Fruit fly (Drosophila melanogaster) whole organism, embryonic: Measurements from ENCODE around the gene cv-c.

Source experiments
- Atf6 ChIP-seq: fragments of 200-800 bp; sonication (Bioruptor generic); IDR thresholded peaks from 2 replicates; pipeline ENCODE4 v1.3.6; 2022; ENCODE audit warnings: missing biosample characterization, missing genetic modification characterization
- BtbVII ChIP-seq: fragments of 200-800 bp; sonication (Bioruptor generic); optimal IDR thresholded peaks from 3 replicates; lab custom pipeline; 2017; ENCODE audit warnings: missing biosample characterization, mild to moderate bottlenecking, missing genetic modification characterization
- C15 ChIP-seq: fragments of 200-800 bp; sonication (Bioruptor generic); IDR thresholded peaks from 3 replicates; pipeline ENCODE4 v1.3.6; 2022; ENCODE audit warnings: missing biosample characterization, missing genetic modification characterization
- CG10274 ChIP-seq: fragments of 200-800 bp; sonication (Bioruptor generic); optimal IDR thresholded peaks from 3 replicates; lab custom pipeline; 2017; ENCODE audit warnings: missing biosample characterization, mild to moderate bottlenecking, missing genetic modification characterization
- CG14965 ChIP-seq: fragments of 200-800 bp; sonication (Bioruptor generic); optimal IDR thresholded peaks from 2 replicates; lab custom pipeline; 2016; ENCODE audit warnings: missing biosample characterization, missing genetic modification characterization, borderline replicate concordance
- CG16813 ChIP-seq: fragments of 200-800 bp; sonication (Bioruptor generic); IDR thresholded peaks from 3 replicates; pipeline ENCODE4 v1.3.6; 2022; ENCODE audit warnings: missing biosample characterization, missing genetic modification characterization; ENCODE audit not compliant: partially characterized antibody
- CG16863 ChIP-seq: fragments of 200-800 bp; sonication (Bioruptor generic); optimal IDR thresholded peaks from 3 replicates; lab custom pipeline; 2016; ENCODE audit warnings: missing biosample characterization, missing genetic modification characterization
- CG17568 ChIP-seq: fragments of 200-800 bp; sonication (Bioruptor generic); optimal IDR thresholded peaks from 2 replicates; lab custom pipeline; 2018; ENCODE audit warnings: missing biosample characterization, mild to moderate bottlenecking, missing genetic modification characterization, moderate library complexity
- CG18262 ChIP-seq: fragments of 200-800 bp; optimal IDR thresholded peaks from 3 replicates; lab custom pipeline; 2019; ENCODE audit warnings: missing biosample characterization, mild to moderate bottlenecking, missing genetic modification characterization, moderate library complexity
- CG18619 ChIP-seq: fragments of 200-800 bp; sonication (Bioruptor generic); optimal IDR thresholded peaks from 3 replicates; lab custom pipeline; 2017; ENCODE audit warnings: missing biosample characterization, mild to moderate bottlenecking, missing genetic modification characterization
- CG2202 ChIP-seq: fragments of 200-800 bp; sonication (Bioruptor generic); optimal IDR thresholded peaks from 2 replicates; lab custom pipeline; 2018; ENCODE audit warnings: missing biosample characterization, mild to moderate bottlenecking, missing genetic modification characterization
- CG30403 ChIP-seq: fragments of 200-800 bp; sonication (Bioruptor generic); optimal IDR thresholded peaks from 3 replicates; lab custom pipeline; 2016; ENCODE audit warnings: missing biosample characterization, missing genetic modification characterization
- CG34224 ChIP-seq: fragments of 200-800 bp; sonication (Bioruptor generic); IDR thresholded peaks from 3 replicates; pipeline ENCODE4 v1.3.6; 2022; ENCODE audit warnings: missing biosample characterization, missing genetic modification characterization; ENCODE audit not compliant: partially characterized antibody
- CG4617 ChIP-seq: fragments of 200-800 bp; sonication (Bioruptor generic); optimal IDR thresholded peaks from 3 replicates; lab custom pipeline; 2016; ENCODE audit warnings: missing biosample characterization, missing genetic modification characterization, borderline replicate concordance
- CG6654 ChIP-seq: fragments of 200-800 bp; sonication (Bioruptor generic); optimal IDR thresholded peaks from 2 replicates; lab custom pipeline; 2017; ENCODE audit warnings: missing biosample characterization, mild to moderate bottlenecking, missing genetic modification characterization
- CG7271 ChIP-seq: fragments of 200-800 bp; sonication (Bioruptor generic); optimal IDR thresholded peaks from 2 replicates; lab custom pipeline; 2018; ENCODE audit warnings: missing biosample characterization, mild to moderate bottlenecking, missing genetic modification characterization, moderate library complexity
- CG7786 ChIP-seq: fragments of 200-800 bp; sonication (Bioruptor generic); optimal IDR thresholded peaks from 2 replicates; lab custom pipeline; 2016; ENCODE audit warnings: missing biosample characterization, missing genetic modification characterization
- CG7987 ChIP-seq: fragments of 200-800 bp; sonication (Bioruptor generic); optimal IDR thresholded peaks from 2 replicates; lab custom pipeline; 2018; ENCODE audit warnings: missing biosample characterization, mild to moderate bottlenecking, missing genetic modification characterization, moderate library complexity
- CG9727 ChIP-seq: fragments of 200-800 bp; sonication (Bioruptor generic); optimal IDR thresholded peaks from 3 replicates; lab custom pipeline; 2017; ENCODE audit warnings: missing biosample characterization, mild to moderate bottlenecking, missing genetic modification characterization
- CG9932 ChIP-seq: fragments of 200-800 bp; sonication (Bioruptor generic); IDR thresholded peaks from 2 replicates; pipeline ENCODE4 v1.3.6; 2022; ENCODE audit warnings: missing biosample characterization, missing genetic modification characterization
- Dad ChIP-seq: fragments of 200-800 bp; sonication (Bioruptor generic); optimal IDR thresholded peaks from 3 replicates; lab custom pipeline; 2016; ENCODE audit warnings: missing biosample characterization, missing genetic modification characterization
- Dbx ChIP-seq: fragments of 200-800 bp; sonication (Bioruptor generic); IDR thresholded peaks from 3 replicates; pipeline ENCODE4 v1.3.6; 2022; ENCODE audit warnings: missing biosample characterization, missing genetic modification characterization
- HHEX ChIP-seq: fragments of 200-800 bp; sonication (Bioruptor generic); optimal IDR thresholded peaks from 3 replicates; lab custom pipeline; 2017; ENCODE audit warnings: missing biosample characterization, mild to moderate bottlenecking, missing genetic modification characterization, missing genetic modification reagents
- HLH54F ChIP-seq: fragments of 200-800 bp; sonication (Bioruptor generic); optimal IDR thresholded peaks from 3 replicates; lab custom pipeline; 2016; ENCODE audit warnings: missing biosample characterization, missing genetic modification characterization
- HLHmδ ChIP-seq: fragments of 200-800 bp; sonication (Bioruptor generic); optimal IDR thresholded peaks from 2 replicates; lab custom pipeline; 2018; ENCODE audit warnings: missing biosample characterization, mild to moderate bottlenecking, missing genetic modification characterization, moderate library complexity
- Hr3 ChIP-seq: fragments of 200-800 bp; sonication (Bioruptor generic); optimal IDR thresholded peaks from 3 replicates; lab custom pipeline; 2016; ENCODE audit warnings: missing biosample characterization, missing genetic modification characterization
- Lhr ChIP-seq: fragments of 200-800 bp; sonication (Bioruptor generic); optimal IDR thresholded peaks from 3 replicates; lab custom pipeline; 2017; ENCODE audit warnings: mild to moderate bottlenecking, missing biosample characterization, missing genetic modification reagents, missing genetic modification characterization
- MTF-1 ChIP-seq: fragments of 200-800 bp; sonication (Bioruptor generic); optimal IDR thresholded peaks from 2 replicates; lab custom pipeline; 2018; ENCODE audit warnings: missing biosample characterization, mild to moderate bottlenecking, missing genetic modification characterization, borderline replicate concordance
- NC2β ChIP-seq: fragments of 200-800 bp; sonication (Bioruptor generic); optimal IDR thresholded peaks from 2 replicates; lab custom pipeline; 2016; ENCODE audit warnings: missing biosample characterization, missing genetic modification characterization
- Neu2 ChIP-seq: fragments of 200-800 bp; sonication (Bioruptor generic); optimal IDR thresholded peaks from 3 replicates; lab custom pipeline; 2016; ENCODE audit warnings: missing biosample characterization, missing genetic modification characterization, borderline replicate concordance
- Nf-YA ChIP-seq: fragments of 200-800 bp; sonication (Bioruptor generic); IDR thresholded peaks from 2 replicates; pipeline ENCODE4 v1.3.6; 2022; ENCODE audit warnings: missing biosample characterization, missing genetic modification characterization
- Ravus ChIP-seq: fragments of 200-800 bp; sonication (Bioruptor generic); IDR thresholded peaks from 2 replicates; pipeline ENCODE4 v1.3.6; 2022; ENCODE audit warnings: missing biosample characterization, missing genetic modification characterization
- Rx ChIP-seq: fragments of 200-800 bp; sonication (Bioruptor generic); IDR thresholded peaks from 2 replicates; pipeline ENCODE4 v1.3.6; 2022; ENCODE audit warnings: missing biosample characterization, missing genetic modification characterization
- Side ChIP-seq: fragments of 200-800 bp; sonication (Bioruptor generic); optimal IDR thresholded peaks from 2 replicates; lab custom pipeline; 2016; ENCODE audit warnings: missing biosample characterization, missing genetic modification characterization
- Tbp ChIP-seq: fragments of >200 bp; optimal IDR thresholded peaks from 2 replicates; lab custom pipeline; 2018; ENCODE audit warnings: missing biosample characterization, missing genetic modification characterization
- Xbp1 ChIP-seq: fragments of 200-800 bp; sonication (Bioruptor generic); optimal IDR thresholded peaks from 3 replicates; lab custom pipeline; 2016; ENCODE audit warnings: missing biosample characterization, mild to moderate bottlenecking, missing genetic modification characterization
- ac ChIP-seq: fragments of 200-800 bp; sonication (Bioruptor generic); optimal IDR thresholded peaks from 3 replicates; lab custom pipeline; 2017; ENCODE audit warnings: missing biosample characterization, mild to moderate bottlenecking, missing genetic modification characterization
- ash1 ChIP-seq: fragments of 200-800 bp; sonication (Bioruptor generic); optimal IDR thresholded peaks from 2 replicates; lab custom pipeline; 2018; ENCODE audit warnings: missing biosample characterization, mild to moderate bottlenecking, missing genetic modification characterization
- chm ChIP-seq: fragments of 200-800 bp; sonication (Bioruptor generic); IDR thresholded peaks from 2 replicates; pipeline ENCODE4 v1.3.6; 2022; ENCODE audit warnings: missing biosample characterization, missing genetic modification characterization
- crc ChIP-seq: fragments of 200-800 bp; sonication (Bioruptor generic); optimal IDR thresholded peaks from 2 replicates; lab custom pipeline; 2016; ENCODE audit warnings: missing biosample characterization, missing genetic modification characterization
- fd96Cb ChIP-seq: fragments of 200-800 bp; sonication (Bioruptor generic); optimal IDR thresholded peaks from 2 replicates; lab custom pipeline; 2018; ENCODE audit warnings: missing biosample characterization, mild to moderate bottlenecking, missing genetic modification characterization, moderate library complexity
- fu2 ChIP-seq: fragments of 200-800 bp; sonication (Bioruptor generic); optimal IDR thresholded peaks from 2 replicates; lab custom pipeline; 2016; ENCODE audit warnings: missing biosample characterization, missing genetic modification characterization
- gcm2 ChIP-seq: fragments of 200-800 bp; sonication (Bioruptor generic); optimal IDR thresholded peaks from 2 replicates; lab custom pipeline; 2016; ENCODE audit warnings: missing biosample characterization, missing genetic modification characterization
- gfzf ChIP-seq: fragments of 200-800 bp; sonication (Bioruptor generic); optimal IDR thresholded peaks from 2 replicates; lab custom pipeline; 2016; ENCODE audit warnings: missing biosample characterization, mild to moderate bottlenecking, missing genetic modification characterization, moderate library complexity
- gro ChIP-seq: fragments of 200-800 bp; sonication (Bioruptor generic); optimal IDR thresholded peaks from 2 replicates; lab custom pipeline; 2016; ENCODE audit warnings: missing biosample characterization, missing genetic modification characterization
- hth ChIP-seq: fragments of >200 bp; optimal IDR thresholded peaks from 2 replicates; lab custom pipeline; 2017; ENCODE audit warnings: inconsistent platforms
- pan ChIP-seq, 4 experiments: fragments of >200 bp in 3 of 4; fragments of 200-800 bp in 1 of 4; sonication (Bioruptor generic) in 1 of 4; optimal IDR thresholded peaks in 3 of 4; IDR thresholded peaks in 1 of 4; 2 replicates each; pipeline versions ENCODE4 v1.3.6 to Lab custom; 2017 to 2022; ENCODE audit warnings: missing biosample characterization in 2 of 4, missing genetic modification characterization in 2 of 4, mixed read lengths in 1 of 4
- pnt ChIP-seq: fragments of 200-800 bp; sonication (Bioruptor generic); optimal IDR thresholded peaks from 3 replicates; lab custom pipeline; 2016; ENCODE audit warnings: missing biosample characterization, missing genetic modification characterization
- ssp ChIP-seq: fragments of 200-800 bp; sonication (Bioruptor generic); IDR thresholded peaks from 2 replicates; pipeline ENCODE4 v1.3.6; 2022; ENCODE audit warnings: missing biosample characterization, missing genetic modification characterization
- ttk ChIP-seq: fragments of 200-800 bp; sonication (Bioruptor generic); IDR thresholded peaks from 2 replicates; pipeline ENCODE4 v2.1.2; 2022; ENCODE audit warnings: missing biosample characterization, missing genetic modification characterization
- wdn ChIP-seq: fragments of 200-800 bp; sonication (Bioruptor generic); IDR thresholded peaks from 2 replicates; pipeline ENCODE4 v1.3.6; 2022; ENCODE audit warnings: missing biosample characterization, missing genetic modification characterization

cv-c gene

DNA sequence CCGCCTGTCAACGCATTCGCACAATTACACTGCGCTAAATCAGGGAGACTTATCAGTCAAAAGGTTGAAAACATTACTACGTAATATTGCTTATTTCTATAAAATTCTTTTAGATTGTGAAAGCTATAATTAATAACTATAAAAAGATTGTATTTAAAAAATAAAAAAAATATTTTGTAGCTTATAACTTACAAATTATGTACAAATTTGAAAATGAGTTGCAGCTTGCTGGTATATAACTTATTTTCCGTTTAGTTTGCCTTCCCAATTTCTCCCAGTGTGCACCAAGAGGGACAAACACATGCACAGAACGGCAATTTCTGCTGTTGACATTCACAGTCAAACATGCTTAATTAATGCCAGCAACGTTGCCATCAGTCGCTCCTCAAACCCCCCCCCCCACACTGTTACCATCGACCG lies 127.8 kb downstream of the cv-c start (continued):
- no peak for TF ChIP-seq Lhr (GFP tag; lab: Kevin White, UChicago)
- TF ChIP-seq gfzf (GFP tag; lab: Kevin White, UChicago), result no peak
- TF ChIP-seq gcm2 (GFP tag; lab: Kevin White, UChicago), result no peak
- TF ChIP-seq CG30403, result peak; percentile 63
- TF ChIP-seq ssp, result peak; percentile 37; the same call in 1 of the 2 replicates
- no peak for TF ChIP-seq fu2 (GFP tag; lab: Kevin White, UChicago)
- no peak for TF ChIP-seq ash1 (GFP tag; lab: Kevin White, UChicago)
- TF ChIP-seq Dbx (GFP tag; lab: Robert Waterston, UW), result peak; percentile 66; the same call in 2 of the 3 replicates
- no peak for TF ChIP-seq CG14965
- TF ChIP-seq Ravus (GFP tag; lab: Robert Waterston, UW), result no peak
- TF ChIP-seq CG10274 (GFP tag; lab: Kevin White, UChicago), result no peak
- TF ChIP-seq HLHmδ (GFP tag; lab: Kevin White, UChicago), result no peak
- TF ChIP-seq CG9932 (GFP tag; lab: Robert Waterston, UW), result 0 out of 2 replicates have a peak, but pooled peaks have one; percentile 21
- no peak for TF ChIP-seq pan (optimal IDR thresholded peaks at IDR 0.05; lab: Kevin White, UChicago)
- TF ChIP-seq pan (GFP tag; optimal IDR thresholded peaks at IDR 0.05 in 1 of 2, IDR thresholded peaks at IDR 0.05 in 1 of 2), result peak in 1 of 2 experiments; percentile 51
- TF ChIP-seq pnt (GFP tag; lab: Kevin White, UChicago), result no peak
- TF ChIP-seq wdn (GFP tag; lab: Robert Waterston, UW), result no peak
- peak; percentile 72 for TF ChIP-seq HHEX (GFP tag; lab: Kevin White, UChicago)
- TF ChIP-seq CG9727, result peak; percentile 78
- peak; percentile 20 for TF ChIP-seq MTF-1 (GFP tag; lab: Kevin White, UChicago)
- TF ChIP-seq CG6654 (GFP tag; lab: Kevin White, UChicago), result peak; percentile 33
- no peak for TF ChIP-seq CG7786 (GFP tag; lab: Kevin White, UChicago)
- TF ChIP-seq chm, result no peak
- no peak for TF ChIP-seq gro (GFP tag; lab: Kevin White, UChicago)
- TF ChIP-seq CG16863 (GFP tag; lab: Kevin White, UChicago), result no peak
- TF ChIP-seq C15 (GFP tag; lab: Robert Waterston, UW), result 0 out of 3 replicates have a peak, but pooled peaks have one; percentile 42
- TF ChIP-seq Dad (GFP tag; lab: Kevin White, UChicago), result no peak
- TF ChIP-seq Xbp1 (GFP tag; lab: Kevin White, UChicago), result peak; percentile 57
- TF ChIP-seq Hr3, result peak; percentile 53
- no peak for TF ChIP-seq Tbp (GFP tag; lab: Kevin White, UChicago)
- peak; percentile 67 for TF ChIP-seq CG18619
- TF ChIP-seq BtbVII, result peak; percentile 86
- no peak for TF ChIP-seq NC2β (GFP tag; lab: Kevin White, UChicago)
- no peak for TF ChIP-seq Neu2 (GFP tag; lab: Kevin White, UChicago)
- no peak for TF ChIP-seq CG34224 (GFP tag; lab: Robert Waterston, UW)
- peak; percentile 78 for TF ChIP-seq fd96Cb
- TF ChIP-seq HLH54F, result no peak
- TF ChIP-seq ttk, result peak; percentile 52
- TF ChIP-seq Nf-YA (GFP tag; lab: Robert Waterston, UW), result no peak
- no peak for TF ChIP-seq Rx (GFP tag; lab: Robert Waterston, UW)
- TF ChIP-seq crc, result no peak
- TF ChIP-seq CG16813 (GFP tag; lab: Robert Waterston, UW), result no peak
- TF ChIP-seq CG7271 (tag; lab: Kevin White, UChicago), result no peak
- TF ChIP-seq CG7987 (GFP tag; lab: Kevin White, UChicago), result peak; percentile 16
- no peak for TF ChIP-seq hth
- TF ChIP-seq Atf6 (GFP tag; lab: Robert Waterston, UW), result peak; percentile 61
- TF ChIP-seq Side (GFP tag; lab: Kevin White, UChicago), result no peak
- TF ChIP-seq CG4617, result no peak
- TF ChIP-seq CG17568 (GFP tag; lab: Kevin White, UChicago), result no peak
- no peak for TF ChIP-seq ac (GFP tag; lab: Kevin White, UChicago)
- TF ChIP-seq CG18262 (tag; lab: Kevin White, UChicago), result peak; percentile 81
- TF ChIP-seq CG2202, result no peak
